Worm (Caenorhabditis elegans) whole organism, young adult: Measurements from ENCODE around the gene abi-1.
A peak's percentile ranks its signal among the peaks of the same experiment; 100 is the strongest.

Source experiments
- B0336.3 ChIP-seq: fragments of 200-800 bp; sonication (Bioruptor generic); IDR thresholded peaks from 2 replicates; pipeline ENCODE4 v1.3.6; 2022; ENCODE audit warnings: missing genetic modification characterization, missing compliant biosample characterization
- F10E7.11 ChIP-seq: sonication (generic microtip); optimal IDR thresholded peaks from 2 replicates; lab custom pipeline; 2017; ENCODE audit warnings: mild to moderate bottlenecking, missing genetic modification characterization, moderate library complexity, missing compliant biosample characterization
- F33H1.4 ChIP-seq: fragments of 200-800 bp; sonication (Bioruptor generic); IDR thresholded peaks from 2 replicates; pipeline ENCODE4 v1.3.6; 2022; ENCODE audit warnings: missing genetic modification reagents, missing genetic modification characterization, missing compliant biosample characterization
- F37B4.10 ChIP-seq: fragments of 200-800 bp; sonication (Bioruptor generic); IDR thresholded peaks from 2 replicates; pipeline ENCODE4 v1.3.6; 2022; ENCODE audit warnings: missing genetic modification characterization, missing compliant biosample characterization
- F49E8.2 ChIP-seq: sonication (generic microtip); optimal IDR thresholded peaks from 3 replicates; lab custom pipeline; 2017; ENCODE audit warnings: missing genetic modification characterization, mild to moderate bottlenecking, missing compliant biosample characterization, antibody characterized with exemption, moderate library complexity; ENCODE audit not compliant: insufficient read depth
- Y53G8AR.9 ChIP-seq: fragments of 200-800 bp; sonication (Bioruptor generic); conservative IDR thresholded peaks from 2 replicates; pipeline ENCODE4 v1.3.6; 2022; ENCODE audit warnings: missing genetic modification reagents, missing genetic modification characterization, missing compliant biosample characterization
- Y56A3A.18 ChIP-seq: fragments of 200-800 bp; sonication (Bioruptor generic); IDR thresholded peaks from 2 replicates; pipeline ENCODE4 v1.3.6; 2022; ENCODE audit warnings: missing genetic modification reagents, missing genetic modification characterization, missing compliant biosample characterization
- ZK185.1 ChIP-seq: sonication (generic microtip); optimal IDR thresholded peaks from 2 replicates; lab custom pipeline; 2016; ENCODE audit warnings: mild to moderate bottlenecking, missing genetic modification characterization, missing compliant biosample characterization; ENCODE audit not compliant: poor library complexity, severe bottlenecking
- ama-1 ChIP-seq, 3 experiments: fragments of 150-350 bp in 1 of 3; sonication (generic microtip) in 2 of 3; optimal IDR thresholded peaks; 2 replicates each; lab custom pipeline; 2014 to 2018; ENCODE audit warnings: missing biosample characterization in 2 of 3, missing genetic modification characterization in 2 of 3, missing genetic modification reagents in 2 of 3
- aptf-3 ChIP-seq: fragments of 200-800 bp; sonication (Bioruptor generic); IDR thresholded peaks from 2 replicates; pipeline ENCODE4 v1.3.6; 2022; ENCODE audit warnings: missing genetic modification characterization, missing compliant biosample characterization
- bed-1 ChIP-seq: fragments of 200-800 bp; sonication (Bioruptor generic); IDR thresholded peaks from 2 replicates; pipeline ENCODE4 v1.3.6; 2022; ENCODE audit warnings: missing genetic modification reagents, missing genetic modification characterization, missing compliant biosample characterization
- bed-2 ChIP-seq: fragments of 200-800 bp; sonication (Bioruptor generic); IDR thresholded peaks from 2 replicates; pipeline ENCODE4 v1.3.6; 2022; ENCODE audit warnings: missing genetic modification reagents, missing genetic modification characterization, missing compliant biosample characterization
- ccch-3 ChIP-seq: fragments of 200-800 bp; sonication (Bioruptor generic); optimal IDR thresholded peaks from 2 replicates; lab custom pipeline; 2018; ENCODE audit warnings: mild to moderate bottlenecking, missing genetic modification characterization, missing compliant biosample characterization
- cebp-2 ChIP-seq: fragments of 200-800 bp; sonication (Bioruptor generic); IDR thresholded peaks from 2 replicates; pipeline ENCODE4 v1.3.6; 2022; ENCODE audit warnings: missing genetic modification characterization, missing compliant biosample characterization
- ceh-100 ChIP-seq: fragments of 200-800 bp; sonication (Bioruptor generic); IDR thresholded peaks from 2 replicates; pipeline ENCODE4 v1.3.6; 2022; ENCODE audit warnings: missing genetic modification reagents, missing genetic modification characterization, missing compliant biosample characterization
- ceh-58 ChIP-seq: fragments of 200-800 bp; sonication (Bioruptor generic); IDR thresholded peaks from 2 replicates; pipeline ENCODE4 v1.3.6; 2022; ENCODE audit warnings: missing genetic modification characterization, missing compliant biosample characterization
- efl-1 ChIP-seq: fragments of 150-350 bp; optimal IDR thresholded peaks from 2 replicates; lab custom pipeline; 2014; ENCODE audit warnings: missing biosample characterization, missing genetic modification reagents, missing genetic modification characterization
- egrh-3 ChIP-seq: fragments of 200-800 bp; sonication (Bioruptor generic); IDR thresholded peaks from 2 replicates; pipeline ENCODE4 v1.3.6; 2022; ENCODE audit warnings: missing genetic modification reagents, missing genetic modification characterization, missing compliant biosample characterization
- ets-4 ChIP-seq: fragments of 200-800 bp; sonication (Bioruptor generic); optimal IDR thresholded peaks from 2 replicates; lab custom pipeline; 2018; ENCODE audit warnings: mild to moderate bottlenecking, missing genetic modification characterization, missing compliant biosample characterization
- gei-17 ChIP-seq: fragments of 200-800 bp; sonication (Bioruptor generic); optimal IDR thresholded peaks from 2 replicates; lab custom pipeline; 2018; ENCODE audit warnings: mild to moderate bottlenecking, missing genetic modification characterization, missing compliant biosample characterization
- hlh-26 ChIP-seq: fragments of 200-800 bp; sonication (Bioruptor generic); conservative IDR thresholded peaks from 2 replicates; pipeline ENCODE4 v1.3.6; 2022; ENCODE audit warnings: missing genetic modification reagents, missing genetic modification characterization, missing compliant biosample characterization
- hrde-1 ChIP-seq: sonication (generic microtip); optimal IDR thresholded peaks from 2 replicates; lab custom pipeline; 2016; ENCODE audit warnings: missing genetic modification characterization, mild to moderate bottlenecking, missing compliant biosample characterization, moderate library complexity, missing genotype, missing genetic modification reagents, borderline replicate concordance
- hsf-1 ChIP-seq: fragments of 200-800 bp; sonication (Bioruptor generic); IDR thresholded peaks from 2 replicates; pipeline ENCODE4 v1.3.6; 2022; ENCODE audit warnings: missing genetic modification reagents, missing genetic modification characterization, missing compliant biosample characterization
- let-607 ChIP-seq, 2 experiments: fragments of 200-800 bp in 1 of 2; sonication (Bioruptor generic) in 1 of 2; sonication (generic microtip) in 1 of 2; optimal IDR thresholded peaks; 2 replicates each; lab custom pipeline; 2016 to 2018; ENCODE audit warnings: mild to moderate bottlenecking in 2 of 2, missing compliant biosample characterization in 2 of 2, missing genetic modification characterization in 2 of 2, moderate library complexity in 2 of 2, missing genotype in 1 of 2
- lin-26 ChIP-seq: fragments of 200-800 bp; sonication (Bioruptor generic); IDR thresholded peaks from 2 replicates; pipeline ENCODE4 v1.3.6; 2022; ENCODE audit warnings: missing genetic modification reagents, missing genetic modification characterization, missing compliant biosample characterization
- lin-40 ChIP-seq: sonication (generic microtip); optimal IDR thresholded peaks from 2 replicates; lab custom pipeline; 2016; ENCODE audit warnings: missing genetic modification characterization, mild to moderate bottlenecking, missing compliant biosample characterization, missing genotype, missing genetic modification reagents
- madf-10 ChIP-seq: sonication (generic microtip); optimal IDR thresholded peaks from 2 replicates; lab custom pipeline; 2016; ENCODE audit warnings: mild to moderate bottlenecking, missing genetic modification characterization, missing compliant biosample characterization
- madf-3 ChIP-seq: fragments of 200-800 bp; sonication (Bioruptor generic); IDR thresholded peaks from 2 replicates; pipeline ENCODE4 v1.3.6; 2022; ENCODE audit warnings: missing genetic modification reagents, missing genetic modification characterization, missing compliant biosample characterization
- mxl-1 ChIP-seq: sonication (generic microtip); optimal IDR thresholded peaks from 2 replicates; lab custom pipeline; 2016; ENCODE audit warnings: missing genetic modification characterization, missing compliant biosample characterization
- nfyb-1 ChIP-seq: fragments of 200-800 bp; sonication (Bioruptor generic); IDR thresholded peaks from 2 replicates; pipeline ENCODE4 v1.3.6; 2022; ENCODE audit warnings: missing genetic modification reagents, missing genetic modification characterization, missing compliant biosample characterization
- nhr-120 ChIP-seq: fragments of 200-800 bp; sonication (Bioruptor generic); IDR thresholded peaks from 2 replicates; pipeline ENCODE4 v1.3.6; 2022; ENCODE audit warnings: missing genetic modification characterization, missing compliant biosample characterization
- nhr-27 ChIP-seq: fragments of 200-800 bp; sonication (Bioruptor generic); optimal IDR thresholded peaks from 2 replicates; lab custom pipeline; 2018; ENCODE audit warnings: mild to moderate bottlenecking, missing genetic modification characterization, moderate library complexity, missing compliant biosample characterization
- nhr-90 ChIP-seq: sonication (generic microtip); optimal IDR thresholded peaks from 2 replicates; lab custom pipeline; 2016; ENCODE audit warnings: missing genotype, mild to moderate bottlenecking, missing genetic modification characterization, missing compliant biosample characterization
- snpc-3.4 ChIP-seq: sonication (generic microtip); optimal IDR thresholded peaks from 2 replicates; lab custom pipeline; 2017; ENCODE audit warnings: missing genetic modification characterization, mild to moderate bottlenecking, missing compliant biosample characterization, antibody characterized with exemption, moderate library complexity, missing genotype, missing genetic modification reagents
- tbp1 ChIP-seq: fragments of 200-800 bp; sonication (Bioruptor generic); optimal IDR thresholded peaks from 2 replicates; lab custom pipeline; 2018; ENCODE audit warnings: mild to moderate bottlenecking, missing genetic modification characterization, missing compliant biosample characterization
- tbx-9 ChIP-seq: sonication (generic microtip); optimal IDR thresholded peaks from 2 replicates; lab custom pipeline; 2016; ENCODE audit warnings: borderline replicate concordance, missing genetic modification characterization, inconsistent platforms, missing compliant biosample characterization
- tlf-1 ChIP-seq: fragments of 200-800 bp; sonication (Bioruptor generic); optimal IDR thresholded peaks from 2 replicates; lab custom pipeline; 2018; ENCODE audit warnings: mild to moderate bottlenecking, missing genetic modification characterization, missing compliant biosample characterization
- unc-130 ChIP-seq: sonication (generic microtip); optimal IDR thresholded peaks from 2 replicates; lab custom pipeline; 2016; ENCODE audit warnings: missing genetic modification reagents, missing genetic modification characterization, missing compliant biosample characterization
- xnd-1 ChIP-seq: sonication (generic microtip); optimal IDR thresholded peaks from 2 replicates; lab custom pipeline; 2016; ENCODE audit warnings: missing genotype, missing genetic modification reagents, missing genetic modification characterization, missing compliant biosample characterization

The abi-1 gene

DNA sequence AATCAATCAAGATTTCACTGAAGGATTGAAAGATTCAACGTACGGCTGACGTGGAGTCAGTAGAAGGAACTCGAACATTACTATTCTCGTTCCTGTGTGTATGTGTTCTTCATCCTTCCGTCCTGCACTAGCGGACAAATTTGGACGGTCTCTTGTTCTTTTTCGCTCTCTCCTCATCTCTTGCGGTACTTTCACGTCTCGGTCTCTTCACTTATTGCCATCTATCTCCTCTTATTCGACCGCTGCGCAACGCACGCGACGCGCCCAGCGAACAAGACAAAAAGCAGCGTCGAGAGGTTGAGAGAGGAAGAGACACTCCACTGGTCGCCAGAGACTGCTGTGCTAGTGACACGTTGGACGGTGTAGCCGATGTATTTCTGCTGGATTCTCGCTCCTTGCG, 22.9 kb upstream of the abi-1 start (continued):
- TF ChIP-seq nhr-27 (tag; lab: Kevin White, UChicago) (peak; percentile 16), hlh-26 (GFP tag; lab: Robert Waterston, UW) (no peak), gei-17 (GFP tag; lab: Kevin White, UChicago) (no peak), nhr-120 (no peak), lin-26 (GFP tag; lab: Robert Waterston, UW) (0 out of 2 replicates have a peak, but pooled peaks have one; percentile 15), nhr-90 (tag; lab: Kevin White, UChicago) (no peak), bed-2 (GFP tag; lab: Robert Waterston, UW) (no peak), aptf-3 (GFP tag; lab: Robert Waterston, UW) (no peak), efl-1 (GFP tag; lab: Kevin White, UChicago) (no peak), unc-130 (GFP tag; lab: Kevin White, UChicago) (no peak), madf-10 (tag; lab: Kevin White, UChicago) (peak; percentile 69), nfyb-1 (GFP tag; lab: Robert Waterston, UW) (peak; percentile 40; the same call in 1 of the 2 replicates)

DNA sequence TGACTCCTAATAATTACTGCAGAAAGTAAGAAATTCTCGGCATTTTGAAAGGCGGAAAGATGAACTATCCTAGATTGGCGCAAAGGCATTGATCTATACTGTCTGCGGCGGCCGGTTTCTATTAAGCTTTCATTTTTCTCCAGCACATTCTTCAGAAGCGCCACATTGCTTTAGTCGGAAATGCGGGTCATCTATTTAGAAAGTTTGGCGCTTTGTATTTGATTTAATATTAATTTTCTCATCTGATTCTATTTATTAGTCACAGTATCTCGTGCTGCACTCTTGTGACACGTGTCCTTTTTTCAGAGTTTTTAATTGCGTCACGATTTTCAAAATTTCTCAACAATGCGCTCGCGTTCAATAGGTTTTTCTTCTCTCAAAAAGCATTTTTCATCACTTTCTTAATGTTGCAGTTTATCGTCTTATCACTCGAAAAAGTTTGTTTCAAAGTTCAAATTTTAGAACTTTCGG, 22.5 kb upstream of the abi-1 start:
- TF ChIP-seq bed-1 (GFP tag; lab: Robert Waterston, UW) (no peak), ceh-58 (GFP tag; lab: Robert Waterston, UW) (no peak), nfyb-1 (GFP tag; lab: Robert Waterston, UW) (0 out of 2 replicates have a peak, but pooled peaks have one; percentile 11), let-607 (tag; optimal IDR thresholded peaks at IDR 0.05; lab: Kevin White, UChicago) (peak in 1 of 2 experiments; percentile 90), ets-4 (GFP tag; lab: Kevin White, UChicago) (no peak), B0336.3 (GFP tag; lab: Robert Waterston, UW) (peak; percentile 50; the same call in 1 of the 2 replicates), Y53G8AR.9 (GFP tag; lab: Robert Waterston, UW) (peak; percentile 64; the same call in 1 of the 2 replicates), efl-1 (GFP tag; lab: Kevin White, UChicago) (peak; percentile 1), Y56A3A.18 (GFP tag; lab: Robert Waterston, UW) (0 out of 2 replicates have a peak, but pooled peaks have one; percentile 23), ccch-3 (GFP tag; lab: Kevin White, UChicago) (no peak), nhr-27 (tag; lab: Kevin White, UChicago) (no peak), tbx-9 (no peak), madf-3 (GFP tag; lab: Robert Waterston, UW) (0 out of 2 replicates have a peak, but pooled peaks have one; percentile 47), ceh-100 (no peak), ZK185.1 (tag; lab: Kevin White, UChicago) (no peak), bed-2 (GFP tag; lab: Robert Waterston, UW) (no peak), snpc-3.4 (tag; lab: Kevin White, UChicago) (peak; percentile 50), lin-40 (no peak)

DNA sequence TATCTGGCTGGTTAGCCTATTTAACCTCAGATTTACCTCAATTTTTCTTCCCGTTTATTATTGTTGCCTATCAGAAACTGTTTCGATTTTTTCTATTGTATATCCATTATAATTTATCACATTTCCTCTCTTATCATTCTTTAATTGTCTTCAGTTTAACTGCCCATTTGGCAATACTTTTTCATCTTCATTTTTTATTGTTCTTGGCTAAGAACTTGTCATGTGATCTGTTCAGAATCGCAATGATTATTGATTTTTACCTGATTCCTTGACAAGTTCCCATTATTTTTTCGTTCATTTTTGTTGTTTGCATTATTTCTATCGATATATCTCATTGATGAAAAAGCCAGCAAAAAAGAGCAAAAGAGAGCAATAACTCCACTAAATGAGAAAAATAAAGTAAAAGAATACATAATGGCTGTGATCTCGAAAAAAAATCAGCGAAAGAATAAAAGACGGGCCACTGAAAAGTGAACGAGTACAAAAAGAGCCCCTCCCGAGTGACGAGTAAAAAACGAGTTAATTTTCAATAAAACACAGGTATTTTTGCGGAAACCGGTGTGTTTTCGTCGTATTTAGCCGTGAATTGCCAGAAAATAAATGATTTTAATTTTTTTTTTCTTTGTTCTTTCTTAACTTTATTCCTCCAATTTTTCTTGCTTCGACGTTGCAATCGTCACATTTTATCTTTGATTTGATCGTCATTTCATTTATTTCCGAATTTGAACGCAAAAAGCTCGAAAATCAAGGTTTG, 21.9 kb upstream of the abi-1 start, which contains the start of gene arf-1:
Gene arf-1 (plus strand): TSS at position 657 of the 754 bp plus-strand sequence.
- TF ChIP-seq F49E8.2 (tag; lab: Kevin White, UChicago) (no peak), hsf-1 (GFP tag; lab: Robert Waterston, UW) (no peak), madf-10 (tag; lab: Kevin White, UChicago) (no peak), tlf-1 (GFP tag; lab: Kevin White, UChicago) (peak; percentile 30), hrde-1 (tag; lab: Kevin White, UChicago) (no peak), mxl-1 (no peak), tbp1 (no peak), nfyb-1 (GFP tag; lab: Robert Waterston, UW) (no peak), ZK185.1 (tag; lab: Kevin White, UChicago) (no peak), F37B4.10 (no peak), xnd-1 (tag; lab: Kevin White, UChicago) (no peak), egrh-3 (no peak), cebp-2 (GFP tag; lab: Robert Waterston, UW) (no peak), gei-17 (GFP tag; lab: Kevin White, UChicago) (no peak), B0336.3 (GFP tag; lab: Robert Waterston, UW) (peak; percentile 84), F10E7.11 (no peak), F33H1.4 (GFP tag; lab: Robert Waterston, UW) (no peak), ama-1 (optimal IDR thresholded peaks at IDR 0.05; lab: Kevin White, UChicago) (peak; percentile 11), ama-1 (GFP tag; optimal IDR thresholded peaks at IDR 0.05; lab: Kevin White, UChicago) (peak in 1 of 2 experiments; percentile 84)
